Worm (Caenorhabditis elegans) whole organism, L3 larva: ENCODE data around the gene tag-244.
A peak's percentile ranks its signal among the peaks of the same experiment; 100 is the strongest.

Source experiments
- ZK546.5 ChIP-seq: sonication (generic microtip); optimal IDR thresholded peaks from 2 replicates; lab custom pipeline; 2017; ENCODE audit warnings: missing biosample characterization, missing genetic modification characterization
- aly-2 ChIP-seq: fragments of 150-350 bp; optimal IDR thresholded peaks from 2 replicates; lab custom pipeline; 2014; ENCODE audit warnings: missing biosample characterization, missing genetic modification characterization
- ceh-16 ChIP-seq: sonication (generic microtip); optimal IDR thresholded peaks from 2 replicates; lab custom pipeline; 2017; ENCODE audit warnings: missing biosample characterization, missing genetic modification characterization
- ceh-28 ChIP-seq: fragments of 150-350 bp; optimal IDR thresholded peaks from 2 replicates; lab custom pipeline; 2014; ENCODE audit warnings: missing biosample characterization, missing genetic modification reagents, missing genetic modification characterization
- ceh-82 ChIP-seq: fragments of 150-350 bp; optimal IDR thresholded peaks from 2 replicates; lab custom pipeline; 2014; ENCODE audit warnings: missing biosample characterization, missing genetic modification characterization
- ceh-9 ChIP-seq: sonication (generic microtip); optimal IDR thresholded peaks from 2 replicates; lab custom pipeline; 2018; ENCODE audit warnings: missing biosample characterization, missing genetic modification characterization
- daf-12 ChIP-seq: fragments of 150-350 bp; optimal IDR thresholded peaks from 2 replicates; lab custom pipeline; 2014; ENCODE audit warnings: missing biosample characterization, missing genetic modification reagents, missing genetic modification characterization
- elt-1 ChIP-seq: fragments of 150-350 bp; optimal IDR thresholded peaks from 2 replicates; lab custom pipeline; 2014; ENCODE audit warnings: missing biosample characterization, missing genetic modification characterization
- elt-2 ChIP-seq: sonication (generic microtip); optimal IDR thresholded peaks from 2 replicates; lab custom pipeline; 2016; ENCODE audit warnings: missing genetic modification reagents, mild to moderate bottlenecking, missing genetic modification characterization, missing compliant biosample characterization
- elt-3 ChIP-seq, 3 experiments: fragments of 150-350 bp in 1 of 3; sonication (generic microtip) in 2 of 3; optimal IDR thresholded peaks; 2 replicates in 2 of 3; 4 replicates in 1 of 3; lab custom pipeline; 2014 to 2017; ENCODE audit warnings: missing biosample characterization in 3 of 3, missing genetic modification characterization in 3 of 3
- fkh-10 ChIP-seq: sonication (generic microtip); optimal IDR thresholded peaks from 2 replicates; lab custom pipeline; 2017; ENCODE audit warnings: missing biosample characterization, missing genetic modification reagents, missing genetic modification characterization
- fos-1 ChIP-seq: fragments of 150-350 bp; optimal IDR thresholded peaks from 2 replicates; lab custom pipeline; 2014; ENCODE audit warnings: missing biosample characterization, missing genetic modification characterization
- jun-1 ChIP-seq: fragments of 150-350 bp; optimal IDR thresholded peaks from 2 replicates; lab custom pipeline; 2014; ENCODE audit warnings: missing biosample characterization, missing genetic modification reagents, missing genetic modification characterization
- lin-15B ChIP-seq: fragments of 150-350 bp; optimal IDR thresholded peaks from 2 replicates; lab custom pipeline; 2014; ENCODE audit warnings: missing biosample characterization, missing genetic modification characterization
- mdl-1 ChIP-seq: fragments of 150-350 bp; optimal IDR thresholded peaks from 2 replicates; lab custom pipeline; 2014; ENCODE audit warnings: missing biosample characterization, missing genetic modification characterization
- nfya-1 ChIP-seq: sonication (generic microtip); optimal IDR thresholded peaks from 2 replicates; lab custom pipeline; 2017; ENCODE audit warnings: missing genetic modification characterization, mild to moderate bottlenecking, missing compliant biosample characterization, antibody characterized with exemption, moderate library complexity; ENCODE audit not compliant: insufficient read depth
- nhr-11 ChIP-seq: fragments of 150-350 bp; optimal IDR thresholded peaks from 2 replicates; lab custom pipeline; 2014; ENCODE audit warnings: missing biosample characterization, missing genetic modification characterization
- nhr-23 ChIP-seq: fragments of 150-350 bp; optimal IDR thresholded peaks from 2 replicates; lab custom pipeline; 2014; ENCODE audit warnings: missing biosample characterization, missing genetic modification reagents, missing genetic modification characterization
- nhr-237 ChIP-seq: fragments of 150-350 bp; optimal IDR thresholded peaks from 2 replicates; lab custom pipeline; 2014; ENCODE audit warnings: missing biosample characterization, missing genetic modification characterization
- nhr-28 ChIP-seq: fragments of 150-350 bp; optimal IDR thresholded peaks from 2 replicates; lab custom pipeline; 2014; ENCODE audit warnings: missing biosample characterization, missing genetic modification characterization
- nhr-77 ChIP-seq: fragments of 150-350 bp; optimal IDR thresholded peaks from 2 replicates; lab custom pipeline; 2014; ENCODE audit warnings: missing biosample characterization, missing genetic modification characterization
- pha-4 ChIP-seq: fragments of 150-350 bp; optimal IDR thresholded peaks from 2 replicates; lab custom pipeline; 2014; ENCODE audit warnings: missing biosample characterization, missing genetic modification reagents, missing genetic modification characterization
- pqm-1 ChIP-seq: fragments of 150-350 bp; optimal IDR thresholded peaks from 2 replicates; lab custom pipeline; 2017; ENCODE audit warnings: missing biosample characterization, missing genetic modification characterization, inconsistent platforms
- sea-2 ChIP-seq: fragments of 150-350 bp; sonication (generic microtip); optimal IDR thresholded peaks from 4 replicates; lab custom pipeline; 2014; ENCODE audit warnings: missing biosample characterization, missing genetic modification reagents, missing genetic modification characterization
- skn-1 ChIP-seq: fragments of 150-350 bp; optimal IDR thresholded peaks from 2 replicates; lab custom pipeline; 2014; ENCODE audit warnings: missing biosample characterization, missing genetic modification characterization
- snpc-4 ChIP-seq: fragments of 150-350 bp; optimal IDR thresholded peaks from 2 replicates; lab custom pipeline; 2014; ENCODE audit warnings: missing biosample characterization, missing genetic modification characterization
- tbx-2 ChIP-seq: sonication (generic microtip); optimal IDR thresholded peaks from 2 replicates; lab custom pipeline; 2016; ENCODE audit warnings: mild to moderate bottlenecking, missing genetic modification characterization, missing compliant biosample characterization
- ztf-4 ChIP-seq: fragments of 150-350 bp; optimal IDR thresholded peaks from 2 replicates; lab custom pipeline; 2014; ENCODE audit warnings: missing biosample characterization, missing genetic modification characterization

The tag-244 gene

ce11 chrIV:1555021-1555720 lies 4.5 kb downstream of the tag-244 start, which contains the start of gene C34H4.1:
TSS of gene C34H4.1 (plus strand) at chrIV:1555579.
- TF ChIP-seq sea-2 (GFP tag; lab: Kevin White, UChicago) (no peak), lin-15B (no peak), aly-2 (tag; lab: Kevin White, UChicago) (no peak), nhr-237 (tag; lab: Kevin White, UChicago) (no peak), fkh-10 (GFP tag; lab: Kevin White, UChicago) (no peak), jun-1 (tag; lab: Kevin White, UChicago) (no peak), nhr-77 (no peak), daf-12 (tag; lab: Kevin White, UChicago) (no peak), ceh-82 (no peak), nhr-23 (tag; lab: Kevin White, UChicago) (no peak), pqm-1 (tag; lab: Kevin White, UChicago) (peak; percentile 46), elt-2 (tag; lab: Kevin White, UChicago) (peak; percentile 56), nhr-11 (tag; lab: Kevin White, UChicago) (no peak), pha-4 (tag; lab: Kevin White, UChicago) (no peak), ZK546.5 (tag; lab: Kevin White, UChicago) (no peak)

DNA sequence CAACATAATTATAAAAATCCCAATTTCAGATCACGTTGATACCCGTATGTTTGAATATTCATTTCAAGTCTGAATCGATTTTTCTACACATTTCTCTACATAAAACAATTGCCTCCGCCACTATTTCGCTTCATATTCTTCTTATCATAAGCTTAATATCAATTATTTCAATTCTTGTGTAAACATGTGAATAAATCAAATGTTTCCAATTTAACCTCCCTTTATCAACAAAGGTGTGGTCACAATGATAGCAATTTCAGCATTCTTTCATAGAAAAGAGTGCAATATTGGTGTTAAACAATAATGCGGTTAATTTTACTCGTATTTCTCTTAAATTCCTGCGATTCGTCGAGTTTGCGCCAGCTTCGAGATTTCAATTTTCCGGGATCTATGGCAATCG lies 9.3 kb downstream of the tag-244 start, which contains the start of gene Y41D4B.17:
Y41D4B.17 (plus strand) TSS at position 174 of the 400 bp plus-strand sequence.
- peak; percentile 68 for TF ChIP-seq elt-2 (tag; lab: Kevin White, UChicago)
- TF ChIP-seq pha-4 (tag; lab: Kevin White, UChicago) = peak; percentile 39
- TF ChIP-seq ztf-4 = no peak
- peak; percentile 28 for TF ChIP-seq pqm-1 (tag; lab: Kevin White, UChicago)

DNA sequence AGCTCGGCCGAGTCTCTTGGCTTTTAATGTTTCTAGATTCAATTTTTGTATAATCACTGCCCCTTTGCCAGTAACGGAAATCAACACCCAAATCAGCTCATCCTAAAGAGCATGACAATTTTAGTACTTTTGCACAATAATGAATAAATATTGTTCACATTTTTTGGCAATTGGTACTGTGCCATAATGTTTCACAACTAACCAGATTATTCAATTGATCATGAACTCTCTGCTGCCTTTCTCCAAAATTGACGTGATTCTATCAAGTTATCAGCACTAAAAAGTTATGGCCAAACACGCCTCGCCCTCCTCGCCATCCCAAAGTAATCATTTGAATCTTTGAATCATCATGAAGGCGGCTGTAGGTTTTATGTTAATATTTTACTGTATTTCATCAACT lies 11.2 kb downstream of the tag-244 start, which contains the start of gene hpo-6:
hpo-6 (plus strand) TSS at position 301 of the 400 bp plus-strand sequence.
- TF ChIP-seq elt-2 (tag; lab: Kevin White, UChicago) (peak; percentile 20), elt-3 (tag; optimal IDR thresholded peaks at IDR 0.05; lab: Kevin White, UChicago) (no peak), pqm-1 (tag; lab: Kevin White, UChicago) (peak; percentile 2)

ce11 chrIV:1563476-1564131 lies 12.9 kb downstream of the tag-244 start, which contains the start of gene Y41D4B.15:
TSS of gene Y41D4B.15 (plus strand) at chrIV:1564081.
- no peak for TF ChIP-seq skn-1 (tag; lab: Kevin White, UChicago)
- no peak for TF ChIP-seq elt-1
- TF ChIP-seq nhr-237 (tag; lab: Kevin White, UChicago) = no peak
- TF ChIP-seq elt-3 (tag; optimal IDR thresholded peaks at IDR 0.05; lab: Kevin White, UChicago) = no peak
- TF ChIP-seq ceh-9 (tag; lab: Kevin White, UChicago) = no peak
- no peak for TF ChIP-seq nhr-28
- TF ChIP-seq tbx-2 (tag; lab: Kevin White, UChicago) = no peak
- no peak for TF ChIP-seq nhr-11 (tag; lab: Kevin White, UChicago)
- TF ChIP-seq ceh-16 = no peak
- TF ChIP-seq snpc-4 (tag; lab: Kevin White, UChicago) = no peak

DNA sequence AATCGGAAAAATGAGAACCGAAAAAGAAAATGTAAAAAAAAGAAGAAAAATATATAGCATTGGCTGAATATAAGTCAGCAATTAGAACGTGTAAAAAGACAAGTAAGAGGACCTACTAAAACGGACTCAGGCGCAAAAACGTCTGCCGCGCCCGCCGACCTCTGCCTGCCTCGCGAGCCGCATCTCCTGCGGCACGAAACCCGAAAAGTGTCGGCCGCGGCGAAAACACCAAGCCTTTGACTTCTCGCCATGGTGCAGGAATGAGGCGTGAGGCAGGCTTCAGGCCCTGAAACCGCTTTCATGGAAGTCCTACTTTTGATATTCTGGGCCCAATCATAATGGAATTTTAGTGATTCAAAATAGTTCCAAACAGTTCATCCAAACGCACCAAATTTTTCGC lies 15.0 kb downstream of the tag-244 start:
- TF ChIP-seq mdl-1 = no peak
- no peak for TF ChIP-seq fkh-10 (GFP tag; lab: Kevin White, UChicago)
- TF ChIP-seq ceh-28 (tag; lab: Kevin White, UChicago) = no peak
- TF ChIP-seq fos-1 (tag; lab: Kevin White, UChicago) = no peak

- no peak for TF ChIP-seq fkh-10 (GFP tag; lab: Kevin White, UChicago)
- TF ChIP-seq nfya-1 (tag; lab: Kevin White, UChicago) = peak; percentile 96
- no peak for TF ChIP-seq pha-4 (tag; lab: Kevin White, UChicago)
- TF ChIP-seq nhr-11 (tag; lab: Kevin White, UChicago) = no peak
- no peak for TF ChIP-seq tbx-2 (tag; lab: Kevin White, UChicago)
- TF ChIP-seq, all 47 proteins: peak for 1
Measured at ce11 chrIV:1567577-1567976, 16.9 kb downstream of the tag-244 start.
